Worm (Caenorhabditis elegans) whole organism, young adult: Measurements from ENCODE around the gene catp-4.
"Not testable (repeated sequence)": the region's sequence is repeated elsewhere in the genome, so short reads cannot be mapped to it uniquely, and the experiment has no call there.

Experiments
- B0261.1 ChIP-seq: sonication (generic microtip); optimal IDR thresholded peaks from 2 replicates; lab custom pipeline; 2016; ENCODE audit warnings: mild to moderate bottlenecking, missing genetic modification characterization, moderate library complexity, missing compliant biosample characterization
- C06A6.2 ChIP-seq: fragments of 200-800 bp; sonication (Bioruptor generic); conservative IDR thresholded peaks from 2 replicates; pipeline ENCODE4 v1.3.6; 2022; ENCODE audit warnings: missing genetic modification characterization, missing compliant biosample characterization
- D2030.7 ChIP-seq: fragments of 200-800 bp; sonication (Bioruptor generic); IDR thresholded peaks from 2 replicates; pipeline ENCODE4 v1.3.6; 2022; ENCODE audit warnings: missing genetic modification reagents, missing genetic modification characterization, missing compliant biosample characterization
- F10E7.11 ChIP-seq: sonication (generic microtip); optimal IDR thresholded peaks from 2 replicates; lab custom pipeline; 2017; ENCODE audit warnings: mild to moderate bottlenecking, missing genetic modification characterization, moderate library complexity, missing compliant biosample characterization
- F22D6.2 ChIP-seq: sonication (generic microtip); optimal IDR thresholded peaks from 2 replicates; lab custom pipeline; 2016; ENCODE audit warnings: mild to moderate bottlenecking, missing genetic modification characterization, missing compliant biosample characterization
- Y53G8AR.9 ChIP-seq: fragments of 200-800 bp; sonication (Bioruptor generic); conservative IDR thresholded peaks from 2 replicates; pipeline ENCODE4 v1.3.6; 2022; ENCODE audit warnings: missing genetic modification reagents, missing genetic modification characterization, missing compliant biosample characterization
- Y56A3A.18 ChIP-seq: fragments of 200-800 bp; sonication (Bioruptor generic); IDR thresholded peaks from 2 replicates; pipeline ENCODE4 v1.3.6; 2022; ENCODE audit warnings: missing genetic modification reagents, missing genetic modification characterization, missing compliant biosample characterization
- attf-5 ChIP-seq: fragments of 200-800 bp; sonication (Bioruptor generic); optimal IDR thresholded peaks from 2 replicates; lab custom pipeline; 2018; ENCODE audit warnings: mild to moderate bottlenecking, missing genetic modification characterization, missing compliant biosample characterization
- cebp-2 ChIP-seq: fragments of 200-800 bp; sonication (Bioruptor generic); IDR thresholded peaks from 2 replicates; pipeline ENCODE4 v1.3.6; 2022; ENCODE audit warnings: missing genetic modification characterization, missing compliant biosample characterization
- ceh-91 ChIP-seq: fragments of 200-800 bp; sonication (Bioruptor generic); IDR thresholded peaks from 2 replicates; pipeline ENCODE4 v1.3.6; 2022; ENCODE audit warnings: missing genetic modification reagents, missing genetic modification characterization, missing compliant biosample characterization
- dox-1 ChIP-seq: fragments of 200-800 bp; sonication (Bioruptor generic); IDR thresholded peaks from 2 replicates; pipeline ENCODE4 v1.3.6; 2022; ENCODE audit warnings: missing genetic modification reagents, missing genetic modification characterization, missing compliant biosample characterization
- dpl-1 ChIP-seq: fragments of 150-350 bp; optimal IDR thresholded peaks from 2 replicates; lab custom pipeline; 2014; ENCODE audit warnings: missing biosample characterization, missing genetic modification reagents, missing genetic modification characterization
- egl-44 ChIP-seq: fragments of 200-800 bp; sonication (Bioruptor generic); IDR thresholded peaks from 2 replicates; pipeline ENCODE4 v1.3.6; 2022; ENCODE audit warnings: missing genetic modification reagents, missing genetic modification characterization, missing compliant biosample characterization
- egrh-3 ChIP-seq: fragments of 200-800 bp; sonication (Bioruptor generic); IDR thresholded peaks from 2 replicates; pipeline ENCODE4 v1.3.6; 2022; ENCODE audit warnings: missing genetic modification reagents, missing genetic modification characterization, missing compliant biosample characterization
- hmg-1.2 ChIP-seq: fragments of 200-800 bp; sonication (Bioruptor generic); IDR thresholded peaks from 2 replicates; pipeline ENCODE4 v1.3.6; 2022; ENCODE audit warnings: missing genetic modification reagents, missing genetic modification characterization, missing compliant biosample characterization
- hmg-20 ChIP-seq: fragments of 200-800 bp; sonication (Bioruptor generic); IDR thresholded peaks from 2 replicates; pipeline ENCODE4 v1.3.6; 2022; ENCODE audit warnings: missing genetic modification reagents, missing genetic modification characterization, missing compliant biosample characterization
- let-607 ChIP-seq, 2 experiments: fragments of 200-800 bp in 1 of 2; sonication (Bioruptor generic) in 1 of 2; sonication (generic microtip) in 1 of 2; optimal IDR thresholded peaks; 2 replicates each; lab custom pipeline; 2016 to 2018; ENCODE audit warnings: mild to moderate bottlenecking in 2 of 2, missing compliant biosample characterization in 2 of 2, missing genetic modification characterization in 2 of 2, moderate library complexity in 2 of 2, missing genotype in 1 of 2
- lin-26 ChIP-seq: fragments of 200-800 bp; sonication (Bioruptor generic); IDR thresholded peaks from 2 replicates; pipeline ENCODE4 v1.3.6; 2022; ENCODE audit warnings: missing genetic modification reagents, missing genetic modification characterization, missing compliant biosample characterization
- lsl-1 ChIP-seq: fragments of 200-800 bp; sonication (Bioruptor generic); optimal IDR thresholded peaks from 2 replicates; lab custom pipeline; 2018; ENCODE audit warnings: mild to moderate bottlenecking, missing genetic modification characterization, moderate library complexity, missing compliant biosample characterization
- lsy-27 ChIP-seq: sonication (generic microtip); optimal IDR thresholded peaks from 2 replicates; lab custom pipeline; 2017; ENCODE audit warnings: missing genetic modification characterization, mild to moderate bottlenecking, missing compliant biosample characterization, antibody characterized with exemption, missing genotype, borderline replicate concordance; ENCODE audit not compliant: insufficient read depth
- madf-3 ChIP-seq: fragments of 200-800 bp; sonication (Bioruptor generic); IDR thresholded peaks from 2 replicates; pipeline ENCODE4 v1.3.6; 2022; ENCODE audit warnings: missing genetic modification reagents, missing genetic modification characterization, missing compliant biosample characterization
- madf-6 ChIP-seq: fragments of 200-800 bp; sonication (Bioruptor generic); IDR thresholded peaks from 2 replicates; pipeline ENCODE4 v1.3.6; 2022; ENCODE audit warnings: missing genetic modification reagents, missing genetic modification characterization, missing compliant biosample characterization
- mcd-1 ChIP-seq: fragments of 200-800 bp; sonication (Bioruptor generic); IDR thresholded peaks from 2 replicates; pipeline ENCODE4 v1.3.6; 2022; ENCODE audit warnings: missing genetic modification reagents, missing genetic modification characterization, missing compliant biosample characterization
- nfyb-1 ChIP-seq: fragments of 200-800 bp; sonication (Bioruptor generic); IDR thresholded peaks from 2 replicates; pipeline ENCODE4 v1.3.6; 2022; ENCODE audit warnings: missing genetic modification reagents, missing genetic modification characterization, missing compliant biosample characterization
- nhr-80 ChIP-seq: sonication (generic microtip); optimal IDR thresholded peaks from 2 replicates; lab custom pipeline; 2016; ENCODE audit warnings: missing genetic modification characterization, missing compliant biosample characterization
- rcor-1 ChIP-seq: fragments of 200-800 bp; sonication (Bioruptor generic); IDR thresholded peaks from 2 replicates; pipeline ENCODE4 v1.3.6; 2022; ENCODE audit warnings: missing genetic modification reagents, missing genetic modification characterization, missing compliant biosample characterization
- rpc-1 ChIP-seq, 2 experiments: fragments of 150-350 bp in 1 of 2; sonication (generic microtip) in 1 of 2; optimal IDR thresholded peaks; 2 replicates each; lab custom pipeline; 2014 to 2018; ENCODE audit warnings: missing biosample characterization in 1 of 2, missing genetic modification characterization in 1 of 2, missing genetic modification reagents in 1 of 2, missing genotype in 1 of 2
- sea-2 ChIP-seq: fragments of 200-800 bp; sonication (Bioruptor generic); IDR thresholded peaks from 2 replicates; pipeline ENCODE4 v1.3.6; 2022; ENCODE audit warnings: missing genetic modification characterization, missing compliant biosample characterization
- snpc-1.1 ChIP-seq: sonication (generic microtip); optimal IDR thresholded peaks from 2 replicates; lab custom pipeline; 2017; ENCODE audit warnings: missing genetic modification characterization, mild to moderate bottlenecking, missing compliant biosample characterization, antibody characterized with exemption, moderate library complexity, missing genotype, missing genetic modification reagents; ENCODE audit not compliant: insufficient read depth
- snpc-4 ChIP-seq, 5 experiments: fragments of 150-350 bp in 1 of 5; sonication (generic microtip) in 4 of 5; optimal IDR thresholded peaks; 2 replicates each; lab custom pipeline; 2014 to 2018; ENCODE audit warnings: missing genetic modification characterization in 5 of 5, missing biosample characterization in 3 of 5, antibody characterized with exemption in 2 of 5, mild to moderate bottlenecking in 2 of 5, missing compliant biosample characterization in 2 of 5, missing genotype in 2 of 5, moderate library complexity in 2 of 5, missing genetic modification reagents in 1 of 5
- tbp1 ChIP-seq: fragments of 200-800 bp; sonication (Bioruptor generic); optimal IDR thresholded peaks from 2 replicates; lab custom pipeline; 2018; ENCODE audit warnings: mild to moderate bottlenecking, missing genetic modification characterization, missing compliant biosample characterization
- tbx-9 ChIP-seq: sonication (generic microtip); optimal IDR thresholded peaks from 2 replicates; lab custom pipeline; 2016; ENCODE audit warnings: borderline replicate concordance, missing genetic modification characterization, inconsistent platforms, missing compliant biosample characterization
- zfh-2 ChIP-seq: fragments of 200-800 bp; sonication (Bioruptor generic); conservative IDR thresholded peaks from 2 replicates; pipeline ENCODE4 v1.3.6; 2022; ENCODE audit warnings: missing genetic modification reagents, missing genetic modification characterization, missing compliant biosample characterization

catp-4 gene

ce11 chrII:14635179-14635578 is 41.8 kb downstream of the catp-4 start (continued):
- peak; percentile 35 for TF ChIP-seq attf-5 (GFP tag; lab: Kevin White, UChicago)
- no peak for TF ChIP-seq tbx-9
- peak; percentile 30; the same call in 1 of the 2 replicates for TF ChIP-seq egrh-3
- peak; percentile 63; the same call in 1 of the 2 replicates for TF ChIP-seq hmg-20 (GFP tag; lab: Robert Waterston, UW)
- peak; percentile 41 for TF ChIP-seq madf-6
- no peak for TF ChIP-seq lsy-27 (tag; lab: Kevin White, UChicago)
- peak; percentile 54 for TF ChIP-seq mcd-1
- peak; percentile 16; the same call in 1 of the 2 replicates for TF ChIP-seq D2030.7 (GFP tag; lab: Robert Waterston, UW)
- no peak for TF ChIP-seq madf-3 (GFP tag; lab: Robert Waterston, UW)
- no peak for TF ChIP-seq cebp-2 (GFP tag; lab: Robert Waterston, UW)
- TF ChIP-seq lsl-1: no peak
- TF ChIP-seq ceh-91: peak; percentile 19; the same call in 1 of the 2 replicates
- TF ChIP-seq egl-44 (GFP tag; lab: Robert Waterston, UW): peak; percentile 79
- TF ChIP-seq Y56A3A.18 (GFP tag; lab: Robert Waterston, UW): 0 out of 2 replicates have a peak, but pooled peaks have one; percentile 41
- no peak for TF ChIP-seq sea-2 (GFP tag; lab: Robert Waterston, UW)
- TF ChIP-seq dpl-1 (GFP tag; lab: Kevin White, UChicago): no peak
- peak; percentile 93 for TF ChIP-seq tbp1 (GFP tag; lab: Kevin White, UChicago)
- TF ChIP-seq Y53G8AR.9 (GFP tag; lab: Robert Waterston, UW): no peak

- TF ChIP-seq zfh-2 (GFP tag; lab: Robert Waterston, UW) (0 out of 2 replicates have a peak, but pooled peaks have one; percentile 19), D2030.7 (GFP tag; lab: Robert Waterston, UW) (peak; percentile 40; the same call in 1 of the 2 replicates), nfyb-1 (GFP tag; lab: Robert Waterston, UW) (peak; percentile 64), tbp1 (GFP tag; lab: Kevin White, UChicago) (peak; percentile 64), dox-1 (GFP tag; lab: Robert Waterston, UW) (peak; percentile 50; the same call in 1 of the 2 replicates), rcor-1 (peak; percentile 45), rpc-1 (optimal IDR thresholded peaks at IDR 0.05; lab: Kevin White, UChicago) (peak; percentile 33), rpc-1 (tag; optimal IDR thresholded peaks at IDR 0.05; lab: Kevin White, UChicago) (peak; percentile 56), mcd-1 (0 out of 2 replicates have a peak, but pooled peaks have one; percentile 26), snpc-1.1 (tag; lab: Kevin White, UChicago) (peak; percentile 77), hmg-1.2 (GFP tag; lab: Robert Waterston, UW) (peak; percentile 81), madf-6 (peak; percentile 53; the same call in 1 of the 2 replicates), snpc-4 (tag; optimal IDR thresholded peaks at IDR 0.05; lab: Kevin White, UChicago) (peak in 3 of 4 experiments; percentile 61 to 95 (median 94))
- not testable (repeated sequence) for TF ChIP-seq snpc-4 (GFP tag; optimal IDR thresholded peaks at IDR 0.05; lab: Kevin White, UChicago)
Measured at ce11 chrII:14635895-14636294, 42.5 kb downstream of the catp-4 start.

ce11 chrII:14636737-14637136 is 43.4 kb downstream of the catp-4 start, which contains the start of gene sre-13:
Gene sre-13, minus strand, starts transcription at chrII:14636837.
- no peak for TF ChIP-seq let-607 (tag; optimal IDR thresholded peaks at IDR 0.05; lab: Kevin White, UChicago)
- no peak for TF ChIP-seq F10E7.11 (tag; lab: Kevin White, UChicago)
- TF ChIP-seq C06A6.2 (GFP tag; lab: Robert Waterston, UW): no peak
- no peak for TF ChIP-seq nhr-80
- TF ChIP-seq F22D6.2 (tag; lab: Kevin White, UChicago): no peak
- TF ChIP-seq, all 124 proteins: peak for 0

- TF ChIP-seq snpc-1.1 (tag; lab: Kevin White, UChicago) (peak; percentile 76), hmg-1.2 (GFP tag; lab: Robert Waterston, UW) (peak; percentile 69), mcd-1 (peak; percentile 30; the same call in 1 of the 2 replicates), B0261.1 (tag; lab: Kevin White, UChicago) (peak; percentile 29), tbp1 (GFP tag; lab: Kevin White, UChicago) (peak; percentile 51), snpc-4 (GFP tag; optimal IDR thresholded peaks at IDR 0.05; lab: Kevin White, UChicago) (peak; percentile 52), snpc-4 (tag; optimal IDR thresholded peaks at IDR 0.05; lab: Kevin White, UChicago) (peak; percentile 55 to 94 (median 76)), D2030.7 (GFP tag; lab: Robert Waterston, UW) (peak; percentile 64), lin-26 (GFP tag; lab: Robert Waterston, UW) (peak; percentile 52; the same call in 1 of the 2 replicates), rpc-1 (optimal IDR thresholded peaks at IDR 0.05; lab: Kevin White, UChicago) (peak; percentile 24), rpc-1 (tag; optimal IDR thresholded peaks at IDR 0.05; lab: Kevin White, UChicago) (peak; percentile 64)
Measured at ce11 chrII:14641387-14641786, 48.0 kb downstream of the catp-4 start.
